Worm (Caenorhabditis elegans) whole organism, L2 larva: Measurements from ENCODE around the gene R12A1.3.

Source experiments
- aly-2 ChIP-seq: fragments of 150-350 bp; optimal IDR thresholded peaks from 2 replicates; lab custom pipeline; 2014; ENCODE audit warnings: missing biosample characterization, missing genetic modification characterization
- blmp-1 ChIP-seq: sonication (generic microtip); optimal IDR thresholded peaks from 2 replicates; lab custom pipeline; 2017; ENCODE audit warnings: missing genetic modification characterization, mild to moderate bottlenecking, missing compliant biosample characterization, antibody characterized with exemption, moderate library complexity; ENCODE audit not compliant: insufficient read depth
- ztf-4 ChIP-seq: fragments of 150-350 bp; optimal IDR thresholded peaks from 2 replicates; lab custom pipeline; 2014; ENCODE audit warnings: missing biosample characterization, missing genetic modification characterization

DNA sequence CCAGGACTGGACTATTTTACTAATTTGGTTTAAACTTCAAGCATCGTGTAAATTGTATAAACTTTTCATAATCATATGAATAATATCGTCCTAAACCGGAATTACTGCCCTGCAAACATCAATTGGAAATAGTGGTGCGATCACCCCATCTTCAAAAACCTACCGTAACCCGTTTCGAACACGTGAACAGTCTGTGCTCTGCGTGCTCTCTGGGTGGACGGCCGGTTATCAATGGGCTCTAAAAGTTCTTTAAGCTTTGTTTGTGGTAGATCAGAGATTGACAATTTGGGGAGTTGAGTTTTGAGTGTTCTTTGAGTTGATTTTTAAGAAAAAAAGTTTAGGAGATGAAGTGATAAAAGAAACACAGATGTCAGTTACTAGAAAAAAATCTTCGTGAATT, 31.0 kb upstream of the R12A1.3 start:
- TF ChIP-seq ztf-4 (tag; lab: Kevin White, UChicago) (no peak), blmp-1 (tag; lab: Kevin White, UChicago) (no peak), aly-2 (tag; lab: Kevin White, UChicago) (no peak)
